Fruit fly (Drosophila melanogaster) whole organism, pupa: ENCODE results near the gene mRpL37.

ENCODE experiments used
- CG13204 ChIP-seq: fragments of 200-800 bp; sonication (Bioruptor generic); optimal IDR thresholded peaks from 2 replicates; lab custom pipeline; 2018; ENCODE audit warnings: missing biosample characterization, mild to moderate bottlenecking, missing genetic modification characterization, moderate library complexity
- CG4496 ChIP-seq: fragments of 200-800 bp; sonication (Bioruptor generic); IDR thresholded peaks from 3 replicates; pipeline ENCODE4 v1.3.6; 2022; ENCODE audit warnings: missing biosample characterization, missing genetic modification characterization
- Snoo ChIP-seq: fragments of 200-800 bp; sonication (Bioruptor generic); optimal IDR thresholded peaks from 3 replicates; lab custom pipeline; 2017; ENCODE audit warnings: missing biosample characterization, mild to moderate bottlenecking, missing genetic modification characterization, inconsistent platforms

- TF ChIP-seq CG13204 (GFP tag; lab: Kevin White, UChicago) (no peak), CG4496 (GFP tag; lab: Robert Waterston, UW) (no peak), Snoo (tag; lab: Kevin White, UChicago) (no peak)
Measured at dm6 chr3R:10767526-10767925, 16.4 kb downstream of the mRpL37 start, which contains the start of gene TfIIFbeta.
